Fruit fly (Drosophila melanogaster) whole organism, adult: ENCODE measurements around the gene beat-IV.

ENCODE experiments used
- CG11617 ChIP-seq: fragments of 200-800 bp; sonication (Bioruptor generic); optimal IDR thresholded peaks from 2 replicates; lab custom pipeline; 2017; ENCODE audit warnings: mild to moderate bottlenecking, missing biosample characterization, missing genetic modification reagents, missing genetic modification characterization
- CG12768 ChIP-seq: fragments of 200-800 bp; sonication (Bioruptor generic); optimal IDR thresholded peaks from 2 replicates; lab custom pipeline; 2017; ENCODE audit warnings: missing biosample characterization, missing genetic modification characterization, mild to moderate bottlenecking, moderate library complexity, missing genetic modification reagents
- CG14711 ChIP-seq: fragments of 200-800 bp; sonication (Bioruptor generic); optimal IDR thresholded peaks from 2 replicates; lab custom pipeline; 2018; ENCODE audit warnings: missing biosample characterization, mild to moderate bottlenecking, missing genetic modification characterization, moderate library complexity
- CG1620 ChIP-seq: fragments of 200-800 bp; sonication (Bioruptor generic); optimal IDR thresholded peaks from 2 replicates; lab custom pipeline; 2016; ENCODE audit warnings: missing biosample characterization, missing genetic modification characterization
- CG33017 ChIP-seq: fragments of 200-800 bp; sonication (Bioruptor generic); optimal IDR thresholded peaks from 2 replicates; lab custom pipeline; 2018; ENCODE audit warnings: missing biosample characterization, mild to moderate bottlenecking, missing genetic modification characterization, moderate library complexity
- CG5204 ChIP-seq: fragments of 200-800 bp; sonication (Bioruptor generic); optimal IDR thresholded peaks from 2 replicates; lab custom pipeline; 2016; ENCODE audit warnings: missing biosample characterization, missing genetic modification characterization
- CG7045 ChIP-seq: fragments of 200-800 bp; sonication (Bioruptor generic); optimal IDR thresholded peaks from 2 replicates; lab custom pipeline; 2017; ENCODE audit warnings: missing biosample characterization, mild to moderate bottlenecking, missing genetic modification characterization
- CG7101 ChIP-seq: fragments of 200-800 bp; sonication (Bioruptor generic); optimal IDR thresholded peaks from 2 replicates; lab custom pipeline; 2018; ENCODE audit warnings: missing biosample characterization, mild to moderate bottlenecking, missing genetic modification characterization, moderate library complexity
- Clk ChIP-seq: fragments of 200-800 bp; sonication (Bioruptor generic); optimal IDR thresholded peaks from 2 replicates; lab custom pipeline; 2017; ENCODE audit warnings: missing biosample characterization, missing genetic modification characterization
- Crg-1 ChIP-seq: fragments of 200-800 bp; sonication (Bioruptor generic); optimal IDR thresholded peaks from 2 replicates; lab custom pipeline; 2016; ENCODE audit warnings: missing biosample characterization, missing genetic modification characterization
- Hr96 ChIP-seq: fragments of 200-800 bp; sonication (Bioruptor generic); optimal IDR thresholded peaks from 2 replicates; lab custom pipeline; 2016; ENCODE audit warnings: missing biosample characterization, missing genetic modification characterization
- Mnt ChIP-seq: fragments of 200-800 bp; sonication (Bioruptor generic); optimal IDR thresholded peaks from 2 replicates; lab custom pipeline; 2016; ENCODE audit warnings: missing biosample characterization, mild to moderate bottlenecking, missing genetic modification characterization
- bab1 ChIP-seq: fragments of 200-800 bp; sonication (Bioruptor generic); optimal IDR thresholded peaks from 3 replicates; lab custom pipeline; 2019; ENCODE audit warnings: missing biosample characterization, mild to moderate bottlenecking, missing genetic modification characterization, moderate library complexity
- cic ChIP-seq: fragments of 200-800 bp; sonication (Bioruptor generic); optimal IDR thresholded peaks from 2 replicates; lab custom pipeline; 2017; ENCODE audit warnings: missing biosample characterization, mild to moderate bottlenecking, missing genetic modification characterization, moderate library complexity
- cnc ChIP-seq, 2 experiments: fragments of >200 bp; optimal IDR thresholded peaks; 2 replicates each; lab custom pipeline; 2017
- kay ChIP-seq: fragments of 200-800 bp; sonication (Bioruptor generic); peaks from one replicate; lab custom pipeline; 2016; ENCODE audit warnings: missing biosample characterization, missing genetic modification characterization, borderline replicate concordance
- ovo ChIP-seq: fragments of 200-800 bp; sonication (Bioruptor generic); optimal IDR thresholded peaks from 2 replicates; lab custom pipeline; 2016; ENCODE audit warnings: missing biosample characterization, missing genetic modification characterization
- pad ChIP-seq: fragments of 200-800 bp; sonication (Bioruptor generic); optimal IDR thresholded peaks from 3 replicates; lab custom pipeline; 2017; ENCODE audit warnings: missing biosample characterization, missing genetic modification characterization, mild to moderate bottlenecking, moderate library complexity, missing genetic modification reagents
- tj ChIP-seq: fragments of 200-800 bp; sonication (Bioruptor generic); optimal IDR thresholded peaks from 3 replicates; lab custom pipeline; 2017; ENCODE audit warnings: missing biosample characterization, mild to moderate bottlenecking, missing genetic modification characterization, moderate library complexity
- toe ChIP-seq: fragments of 200-800 bp; sonication (Bioruptor generic); optimal IDR thresholded peaks from 2 replicates; lab custom pipeline; 2016; ENCODE audit warnings: missing biosample characterization, missing genetic modification characterization

Gene beat-IV

DNA sequence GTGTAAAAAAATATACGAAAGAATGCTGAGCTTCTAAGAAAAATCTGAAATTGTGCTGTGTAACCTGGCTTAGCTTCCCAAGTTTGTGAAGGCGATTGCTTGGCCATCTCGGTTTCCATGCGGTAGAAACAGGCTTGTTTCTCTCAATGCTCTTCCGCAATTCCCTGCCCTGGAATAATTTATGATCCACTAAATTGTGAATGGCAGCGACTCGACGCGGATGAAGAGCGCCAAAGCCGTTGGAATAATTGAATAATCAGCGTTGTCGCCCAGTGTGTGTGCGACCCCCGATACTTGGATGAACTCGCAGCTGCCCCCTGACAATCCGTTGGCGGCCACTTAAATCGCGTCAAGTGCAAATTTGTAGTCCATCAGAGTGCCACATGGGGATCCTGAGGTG, 35.7 kb upstream of the beat-IV start, which contains the start of gene CG10177:
CG10177 (minus strand) TSS at position 101 of the 400 bp plus-strand sequence.
- TF ChIP-seq CG14711 (no peak), CG7045 (GFP tag; lab: Kevin White, UChicago) (no peak), CG1620 (GFP tag; lab: Kevin White, UChicago) (no peak), CG7101 (tag; lab: Kevin White, UChicago) (no peak), bab1 (GFP tag; lab: Kevin White, UChicago) (no peak), cnc (optimal IDR thresholded peaks at IDR 0.05; lab: Kevin White, UChicago) (no peak), kay (GFP tag; lab: Kevin White, UChicago) (no peak), tj (GFP tag; lab: Kevin White, UChicago) (no peak), cic (GFP tag; lab: Kevin White, UChicago) (no peak), CG5204 (no peak), ovo (no peak), Crg-1 (no peak), Clk (GFP tag; lab: Kevin White, UChicago) (no peak)

DNA sequence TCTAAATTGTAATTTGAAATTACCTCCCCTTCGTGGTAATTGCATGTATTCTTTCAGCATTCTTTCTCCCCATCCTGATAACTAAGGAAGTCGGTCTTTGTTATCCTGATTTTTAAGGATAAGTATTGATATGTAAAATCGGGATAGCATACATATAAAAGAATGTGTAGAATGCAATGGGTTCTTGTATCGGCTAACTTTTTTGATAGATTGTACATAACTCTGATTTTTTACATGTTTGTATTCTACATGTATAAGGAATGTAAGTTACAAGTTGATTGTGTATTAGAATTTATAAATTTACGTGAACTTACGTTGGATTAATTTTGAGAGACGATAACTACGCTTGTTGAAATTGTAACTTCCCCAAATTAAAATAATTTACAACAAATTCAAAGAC, 34.9 kb upstream of the beat-IV start:
- TF ChIP-seq kay (GFP tag; lab: Kevin White, UChicago): no peak
- no peak for TF ChIP-seq Clk (GFP tag; lab: Kevin White, UChicago)
- TF ChIP-seq CG7101 (tag; lab: Kevin White, UChicago): no peak
- TF ChIP-seq Mnt (GFP tag; lab: Kevin White, UChicago): no peak
- TF ChIP-seq tj (GFP tag; lab: Kevin White, UChicago): no peak
- TF ChIP-seq Crg-1: no peak
- TF ChIP-seq ovo: no peak
- no peak for TF ChIP-seq CG7045 (GFP tag; lab: Kevin White, UChicago)
- no peak for TF ChIP-seq cic (GFP tag; lab: Kevin White, UChicago)
- no peak for TF ChIP-seq CG1620 (GFP tag; lab: Kevin White, UChicago)
- TF ChIP-seq CG33017 (tag; lab: Kevin White, UChicago): no peak
- TF ChIP-seq toe (GFP tag; lab: Kevin White, UChicago): no peak
- TF ChIP-seq CG14711: no peak

- TF ChIP-seq CG7045 (GFP tag; lab: Kevin White, UChicago) (no peak), Mnt (GFP tag; lab: Kevin White, UChicago) (no peak), Hr96 (no peak), CG11617 (GFP tag; lab: Kevin White, UChicago) (no peak), CG33017 (tag; lab: Kevin White, UChicago) (no peak), pad (no peak), CG7101 (tag; lab: Kevin White, UChicago) (no peak), cic (GFP tag; lab: Kevin White, UChicago) (no peak), kay (GFP tag; lab: Kevin White, UChicago) (no peak), Crg-1 (no peak), CG12768 (GFP tag; lab: Kevin White, UChicago) (no peak), cnc (optimal IDR thresholded peaks at IDR 0.05; lab: Kevin White, UChicago) (no peak), bab1 (GFP tag; lab: Kevin White, UChicago) (no peak)
Measured at dm6 chr3R:23526069-23526468, 31.1 kb upstream of the beat-IV start.

DNA sequence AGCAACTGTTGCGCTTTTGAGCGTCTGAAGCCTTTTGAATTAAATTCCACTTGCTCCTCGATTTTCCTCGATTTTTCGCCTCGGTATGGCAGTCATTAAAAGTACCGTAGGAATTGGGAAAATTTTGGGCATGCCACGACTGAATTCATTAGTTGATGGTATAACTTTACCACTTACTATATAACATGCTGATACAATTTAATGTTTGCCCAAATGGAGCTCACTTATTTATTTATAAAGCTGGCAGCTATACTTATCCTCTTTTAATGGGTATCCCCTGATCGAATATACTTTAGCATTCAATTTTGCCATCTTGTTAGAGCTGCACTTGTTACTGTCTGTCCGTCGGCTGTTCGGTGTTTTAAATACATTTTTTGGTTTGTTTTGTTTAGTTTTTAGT, 29.8 kb upstream of the beat-IV start:
- TF ChIP-seq Clk (GFP tag; lab: Kevin White, UChicago): no peak
- no peak for TF ChIP-seq tj (GFP tag; lab: Kevin White, UChicago)
- no peak for TF ChIP-seq Mnt (GFP tag; lab: Kevin White, UChicago)
- no peak for TF ChIP-seq bab1 (GFP tag; lab: Kevin White, UChicago)

- TF ChIP-seq kay (GFP tag; lab: Kevin White, UChicago): no peak
- no peak for TF ChIP-seq cnc (optimal IDR thresholded peaks at IDR 0.05; lab: Kevin White, UChicago)
- no peak for TF ChIP-seq CG7045 (GFP tag; lab: Kevin White, UChicago)
- no peak for TF ChIP-seq CG14711
- TF ChIP-seq CG1620 (GFP tag; lab: Kevin White, UChicago): no peak
- TF ChIP-seq CG11617 (GFP tag; lab: Kevin White, UChicago): no peak
- TF ChIP-seq CG5204: no peak
Measured at dm6 chr3R:23530886-23531285, 26.3 kb upstream of the beat-IV start, which contains the start of gene CG10175. TSS of gene CG10175 (minus strand) at chr3R:23530986.

- TF ChIP-seq Crg-1 (no peak), CG33017 (tag; lab: Kevin White, UChicago) (peak; percentile 58), toe (GFP tag; lab: Kevin White, UChicago) (no peak), Clk (GFP tag; lab: Kevin White, UChicago) (no peak), CG11617 (GFP tag; lab: Kevin White, UChicago) (peak; percentile 5), CG12768 (GFP tag; lab: Kevin White, UChicago) (peak; percentile 46), CG1620 (GFP tag; lab: Kevin White, UChicago) (no peak), cic (GFP tag; lab: Kevin White, UChicago) (peak; percentile 85), CG7101 (tag; lab: Kevin White, UChicago) (peak; percentile 1), CG7045 (GFP tag; lab: Kevin White, UChicago) (peak; percentile 5), CG5204 (no peak), Mnt (GFP tag; lab: Kevin White, UChicago) (peak; percentile 22), kay (GFP tag; lab: Kevin White, UChicago) (peak; percentile 35)
Measured at dm6 chr3R:23534609-23535008, 22.6 kb upstream of the beat-IV start, which contains the start of gene Ugt303B3. TSS of gene Ugt303B3 (minus strand) at chr3R:23534767.

DNA sequence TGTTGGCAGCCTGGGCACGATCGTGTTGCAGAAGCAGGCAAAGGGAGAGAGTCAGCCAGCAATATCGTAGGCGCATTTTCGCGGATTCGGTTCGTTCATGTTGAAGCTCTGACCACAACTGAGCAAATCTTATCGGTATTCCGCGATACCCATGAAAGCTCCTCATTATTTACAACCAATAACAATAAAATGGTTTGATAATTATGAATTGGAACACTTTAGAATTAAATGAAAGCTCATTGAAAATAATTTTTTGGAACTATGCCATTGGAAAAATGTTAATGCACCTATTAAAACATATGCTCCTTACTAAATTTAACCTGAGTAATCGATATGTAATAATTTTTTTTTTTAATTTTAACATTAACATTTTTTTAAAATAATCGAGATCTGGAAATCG, 20.6 kb upstream of the beat-IV start, which contains the start of gene Ugt303B1:
Ugt303B1 (minus strand) TSS at position 101 of the 400 bp plus-strand sequence.
- TF ChIP-seq toe (GFP tag; lab: Kevin White, UChicago): no peak
- no peak for TF ChIP-seq tj (GFP tag; lab: Kevin White, UChicago)
- no peak for TF ChIP-seq pad
- no peak for TF ChIP-seq CG7101 (tag; lab: Kevin White, UChicago)
- no peak for TF ChIP-seq CG5204
- no peak for TF ChIP-seq cic (GFP tag; lab: Kevin White, UChicago)
- no peak for TF ChIP-seq kay (GFP tag; lab: Kevin White, UChicago)
- no peak for TF ChIP-seq CG12768 (GFP tag; lab: Kevin White, UChicago)
- no peak for TF ChIP-seq Crg-1
- TF ChIP-seq CG33017 (tag; lab: Kevin White, UChicago): no peak
